Worm (Caenorhabditis elegans): ENCODE data around the gene C35D10.5.

Gene C35D10.5

ce11 chrIII:4861744-4862401 lies at the start of gene C35D10.5, which contains the start of gene C35D10.10:
Gene C35D10.5, plus strand, starts transcription at chrIII:4862351.
Gene C35D10.10, minus strand, starts transcription at chrIII:4861794.
- TF ChIP-seq unc-62 (GFP tag; optimal IDR thresholded peaks at IDR 0.05), result no peak

DNA sequence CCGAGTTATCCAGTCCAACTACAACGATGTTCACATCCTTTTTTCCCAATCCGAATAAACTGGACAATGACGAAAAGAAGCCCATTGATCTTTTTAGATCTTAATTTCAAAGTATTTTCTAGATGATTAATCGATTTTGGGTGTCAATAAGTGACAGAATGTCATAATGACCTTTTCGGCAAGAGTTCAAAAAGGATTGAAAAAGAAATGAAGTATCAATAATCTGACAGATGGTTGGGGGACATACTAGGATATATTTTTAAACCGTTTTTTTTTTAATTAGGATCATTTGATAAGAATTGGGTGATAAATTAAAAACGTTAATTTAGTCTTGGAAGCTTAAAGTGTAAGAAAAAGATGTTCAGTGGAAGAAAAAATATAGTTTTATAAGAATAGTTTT lies 47.4 kb upstream of the C35D10.5 start, which contains the start of gene arl-6:
Gene arl-6 (minus strand): TSS at position 101 of the 400 bp plus-strand sequence.
- TF ChIP-seq unc-62 (GFP tag; optimal IDR thresholded peaks at IDR 0.05), result no peak

DNA sequence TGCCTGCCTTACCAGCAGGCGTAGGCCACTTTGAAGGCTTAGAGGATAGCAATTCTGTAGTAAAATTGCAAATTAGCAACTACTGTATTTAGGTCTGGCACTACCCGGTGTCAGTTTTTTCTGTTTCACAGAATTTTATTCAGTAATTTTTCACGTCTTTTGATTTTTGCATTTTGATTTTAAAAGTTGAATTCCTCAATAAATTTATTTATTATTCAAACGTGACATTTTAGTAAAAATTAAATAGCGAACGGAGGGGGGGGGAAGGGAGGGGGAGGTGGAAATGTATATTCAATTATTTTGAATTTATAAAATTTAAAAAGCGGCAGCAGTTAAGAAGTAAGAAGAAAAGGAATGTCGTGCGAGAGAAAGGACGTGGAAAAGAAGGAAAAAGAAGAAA lies 44.9 kb upstream of the C35D10.5 start, which contains the start of gene F26A1.4:
Gene F26A1.4 (plus strand): TSS at position 301 of the 400 bp plus-strand sequence.
- no peak for TF ChIP-seq unc-62 (GFP tag; optimal IDR thresholded peaks at IDR 0.05)

- no peak for TF ChIP-seq unc-62 (GFP tag; optimal IDR thresholded peaks at IDR 0.05)
These were observed 42.3 kb upstream of the C35D10.5 start, which contains the start of gene F26A1.7 for ce11 chrIII:4819843-4820242. Gene F26A1.7, minus strand, starts transcription at chrIII:4819943.

ce11 chrIII:4822140-4822539 lies 40.0 kb upstream of the C35D10.5 start, which contains the start of gene F26A1.8:
Gene F26A1.8, minus strand, starts transcription at chrIII:4822240.
- no peak for TF ChIP-seq unc-62 (GFP tag; optimal IDR thresholded peaks at IDR 0.05)

- TF ChIP-seq unc-62 (GFP tag; optimal IDR thresholded peaks at IDR 0.05), result no peak
These were observed 35.5 kb upstream of the C35D10.5 start, which contains the start of gene F26A1.3 for ce11 chrIII:4826606-4827005. Gene F26A1.3, plus strand, starts transcription at chrIII:4826906.

ce11 chrIII:4829440-4829839 lies 32.7 kb upstream of the C35D10.5 start, which contains the start of gene F26A1.9:
Gene F26A1.9, minus strand, starts transcription at chrIII:4829540.
- TF ChIP-seq unc-62 (GFP tag; optimal IDR thresholded peaks at IDR 0.05), result no peak

DNA sequence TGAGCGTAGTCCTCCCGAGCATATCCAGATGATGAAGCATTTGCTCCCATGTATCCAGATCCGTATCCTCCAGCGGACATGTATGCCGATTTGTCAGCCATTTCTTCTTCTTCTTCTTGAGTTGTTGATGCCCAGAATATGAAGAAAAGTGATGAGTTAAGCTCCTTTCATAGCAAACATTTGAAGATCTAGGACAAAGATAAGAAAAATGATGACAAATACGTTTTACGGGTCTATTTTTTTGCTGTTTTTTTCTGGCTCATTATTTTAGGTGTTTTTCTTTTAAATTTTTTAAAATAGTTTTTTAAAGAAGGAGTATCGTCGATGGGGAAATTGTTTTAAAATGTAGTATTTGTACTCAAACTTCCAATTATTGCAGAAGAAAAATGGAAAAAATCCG lies 31.9 kb upstream of the C35D10.5 start, which contains the start of gene nspd-9:
Gene nspd-9 (minus strand): TSS at position 101 of the 400 bp plus-strand sequence.
- TF ChIP-seq unc-62 (GFP tag; optimal IDR thresholded peaks at IDR 0.05), result no peak

DNA sequence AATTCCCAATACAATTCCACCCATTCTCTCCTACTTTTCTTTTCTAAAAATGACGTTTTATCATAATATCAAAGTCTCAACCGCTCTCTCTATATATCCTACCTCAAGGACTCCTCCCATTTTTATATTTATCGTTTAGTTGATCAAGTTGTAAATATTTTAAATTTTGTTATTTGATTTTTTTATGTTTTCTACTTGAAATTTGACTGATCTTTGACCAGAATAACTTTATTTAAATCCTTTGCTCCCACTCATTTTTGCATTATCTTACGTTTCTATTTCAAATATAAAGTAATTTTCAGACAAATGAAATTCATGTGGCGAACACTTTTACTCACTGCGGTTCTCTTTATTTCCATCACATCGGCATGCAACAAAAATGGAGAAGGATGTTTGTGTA lies 24.7 kb upstream of the C35D10.5 start, which contains the start of the genes acbp-7 and F26A1.19:
Gene acbp-7 (plus strand): TSS at position 301 of the 400 bp plus-strand sequence.
Gene F26A1.19 (plus strand): TSS at position 303 of the 400 bp plus-strand sequence.
- TF ChIP-seq unc-62 (GFP tag; optimal IDR thresholded peaks at IDR 0.05), result no peak

DNA sequence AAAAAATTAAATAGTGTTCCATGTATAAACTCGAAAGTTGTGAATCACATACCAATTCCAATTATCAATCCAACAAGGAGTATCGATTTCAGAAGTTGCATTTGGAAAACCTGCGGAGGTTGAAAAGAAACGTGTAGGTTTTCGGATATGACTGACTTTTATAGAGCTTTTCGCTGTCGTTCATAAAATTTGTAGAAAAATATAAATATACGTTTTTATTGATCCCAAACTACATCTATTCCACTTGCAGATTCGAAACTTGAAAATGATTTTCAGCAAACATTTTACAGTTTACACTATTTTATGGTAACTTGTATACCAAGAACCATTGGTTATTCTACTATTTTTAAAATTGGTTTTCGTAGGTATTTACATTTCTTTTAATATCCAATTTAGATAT lies 20.0 kb upstream of the C35D10.5 start, which contains the start of gene clec-156:
Gene clec-156 (minus strand): TSS at position 101 of the 400 bp plus-strand sequence.
- TF ChIP-seq unc-62 (GFP tag; optimal IDR thresholded peaks at IDR 0.05), result no peak

ce11 chrIII:4844327-4844726 lies 17.8 kb upstream of the C35D10.5 start, which contains the start of the genes clec-157 and fkh-5:
Gene clec-157, minus strand, starts transcription at chrIII:4844427.
Gene fkh-5, plus strand, starts transcription at chrIII:4844662.
- no peak for TF ChIP-seq unc-62 (GFP tag; optimal IDR thresholded peaks at IDR 0.05)

ce11 chrIII:4849739-4850138 lies 12.4 kb upstream of the C35D10.5 start, which contains the start of gene nonu-1:
Gene nonu-1, minus strand, starts transcription at chrIII:4849907.
- no peak for TF ChIP-seq unc-62 (GFP tag; optimal IDR thresholded peaks at IDR 0.05)

- no peak for TF ChIP-seq unc-62 (GFP tag; optimal IDR thresholded peaks at IDR 0.05)
These were observed 12.0 kb upstream of the C35D10.5 start, which contains the start of gene F26A1.1 for ce11 chrIII:4850139-4850538. Gene F26A1.1, plus strand, starts transcription at chrIII:4850507.

DNA sequence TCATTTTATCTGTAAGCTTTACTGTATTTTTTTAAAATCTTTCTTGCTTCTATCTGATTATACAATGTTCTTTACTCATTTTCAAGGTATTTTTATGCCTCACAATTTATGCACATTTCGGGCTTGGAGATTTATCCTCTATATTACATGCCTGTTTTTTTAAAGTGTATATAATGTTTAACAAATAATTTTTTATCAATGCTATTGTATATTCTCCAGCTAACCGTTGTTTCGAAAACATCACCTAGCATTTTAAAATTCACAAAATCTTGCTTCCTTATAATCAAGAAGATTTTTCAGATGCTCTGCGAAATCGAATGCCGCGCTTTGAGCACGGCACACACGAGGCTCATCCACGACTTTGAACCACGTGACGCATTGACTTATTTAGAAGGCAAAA lies 10.1 kb upstream of the C35D10.5 start, which contains the start of gene ced-4:
Gene ced-4 (plus strand): TSS at position 301 of the 400 bp plus-strand sequence.
- TF ChIP-seq unc-62 (GFP tag; optimal IDR thresholded peaks at IDR 0.05), result no peak

DNA sequence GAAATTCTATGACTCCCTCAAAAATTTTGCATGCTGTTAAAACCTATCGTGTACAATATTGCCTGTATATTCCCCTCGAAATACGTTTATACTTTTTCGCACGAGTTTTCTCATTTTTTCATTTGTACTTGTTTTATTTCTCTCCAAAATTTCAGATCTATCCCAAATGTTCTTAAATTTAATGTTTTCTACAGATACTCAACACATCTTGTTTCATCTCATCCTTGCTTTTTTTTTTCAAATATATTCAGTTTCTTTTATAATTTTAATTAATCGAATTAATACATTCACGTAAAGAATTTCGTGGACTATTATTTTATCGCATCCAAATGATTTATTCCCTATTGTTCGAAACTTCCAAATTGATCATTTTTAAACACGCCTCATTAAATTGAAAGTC lies 7.2 kb upstream of the C35D10.5 start, which contains the start of gene C35D10.8:
Gene C35D10.8 (plus strand): TSS at position 301 of the 400 bp plus-strand sequence.
- no peak for TF ChIP-seq unc-62 (GFP tag; optimal IDR thresholded peaks at IDR 0.05)

ce11 chrIII:4856109-4856508 lies 6.0 kb upstream of the C35D10.5 start, which contains the start of gene C35D10.7:
Gene C35D10.7, plus strand, starts transcription at chrIII:4856193.
- no peak for TF ChIP-seq unc-62 (GFP tag; optimal IDR thresholded peaks at IDR 0.05)
